Worm (Caenorhabditis elegans): ENCODE data around the gene F56D6.8.

F56D6.8 gene

DNA sequence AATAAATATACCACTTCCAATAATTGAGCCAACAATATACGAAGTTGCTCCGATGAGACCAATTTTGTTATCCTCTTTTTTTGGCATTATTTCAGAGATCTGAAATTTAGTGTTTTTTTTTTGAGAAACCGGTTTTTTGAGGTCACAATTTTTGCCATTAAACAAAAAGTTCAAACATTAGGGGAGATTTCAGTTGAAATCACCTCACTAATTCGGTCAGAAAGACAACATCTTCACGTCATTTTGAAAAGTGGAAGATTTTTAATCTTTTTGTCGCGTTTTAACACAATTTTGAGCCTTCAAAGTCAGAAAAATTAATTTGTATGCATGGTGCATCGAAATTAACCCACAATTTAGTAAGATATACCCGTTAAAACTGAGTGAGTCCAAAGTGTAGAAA is 29.3 kb downstream of the F56D6.8 start, which contains the start of gene aat-8:
Gene aat-8, minus strand, starts transcription at position 101 of the 400 bp plus-strand sequence.
- no peak for TF ChIP-seq fkh-4 (tag; optimal IDR thresholded peaks at IDR 0.05; ENCODE audit: borderline replicate concordance)
- peak; percentile 12 for TF ChIP-seq nhr-85 (tag)

DNA sequence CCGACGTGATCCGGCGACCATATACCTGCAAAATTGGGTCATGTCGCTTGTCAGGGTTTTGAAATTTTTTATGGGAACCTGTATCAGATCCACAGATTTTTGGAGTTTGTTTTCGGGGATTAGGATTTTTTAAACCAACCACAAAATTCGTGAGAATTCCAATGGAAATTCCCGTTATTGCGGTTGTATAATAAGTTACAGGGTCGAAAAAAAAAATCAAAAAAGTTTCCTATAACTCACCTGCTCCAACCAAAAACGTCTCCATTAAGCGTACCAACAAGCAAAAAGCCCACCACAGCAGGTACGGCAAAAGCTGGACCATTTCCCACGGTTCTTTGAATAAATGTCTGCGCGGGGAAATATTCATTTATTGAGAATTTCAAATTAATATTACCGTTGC is 31.3 kb downstream of the F56D6.8 start:
- TF ChIP-seq C16A3.4 (tag; optimal IDR thresholded peaks at IDR 0.05) (no peak), efl-1 (optimal IDR thresholded peaks at IDR 0.05) (no peak), efl-1 (GFP tag; optimal IDR thresholded peaks at IDR 0.05 in 1 of 2) (peak in 1 of 2 experiments; percentile 50)

DNA sequence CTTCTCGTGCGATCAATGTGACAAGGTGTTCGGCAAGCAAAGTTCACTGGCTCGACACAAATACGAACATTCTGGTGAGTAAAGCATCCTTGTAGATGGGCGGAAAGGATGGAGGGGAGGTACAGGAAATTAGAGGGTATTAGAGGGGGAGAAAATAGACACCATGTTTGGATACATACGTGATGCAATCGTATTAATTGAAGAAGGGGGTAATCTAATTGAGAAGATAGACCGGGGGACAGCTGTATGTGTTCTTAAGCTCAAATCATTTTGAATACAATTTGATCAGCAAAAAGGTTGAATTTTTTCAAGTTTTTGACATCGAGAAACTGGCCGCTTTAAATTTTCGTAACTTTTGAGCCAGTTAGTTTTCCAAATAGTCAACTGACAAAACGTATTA is 33.8 kb downstream of the F56D6.8 start:
- TF ChIP-seq C34B4.2 (tag; optimal IDR thresholded peaks at IDR 0.05) (no peak), jun-1 (tag; optimal IDR thresholded peaks at IDR 0.05) (no peak), ceh-82 (tag; optimal IDR thresholded peaks at IDR 0.05) (no peak), lin-13 (GFP tag; optimal IDR thresholded peaks at IDR 0.05) (no peak), fkh-4 (tag; optimal IDR thresholded peaks at IDR 0.05; ENCODE audit: borderline replicate concordance) (no peak)

DNA sequence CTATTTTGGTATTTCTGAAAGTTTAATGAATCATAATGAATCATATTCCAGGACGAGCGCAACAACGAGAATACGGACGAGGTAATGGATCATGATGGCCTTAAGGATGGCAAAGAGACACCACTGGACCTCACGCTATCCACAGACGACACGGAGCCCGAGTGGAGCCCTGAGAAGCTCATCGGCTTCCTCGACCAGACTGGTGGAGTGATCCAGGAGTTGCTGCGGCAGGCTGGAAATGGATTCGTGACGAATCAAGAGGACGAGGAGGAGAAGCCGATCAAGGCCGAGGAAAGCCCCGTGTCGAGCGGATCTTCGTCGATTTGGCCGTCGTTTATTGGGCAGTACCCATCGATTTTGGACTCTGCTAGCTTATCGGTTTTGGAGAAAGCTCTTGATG is 34.7 kb downstream of the F56D6.8 start:
- TF ChIP-seq efl-1 (optimal IDR thresholded peaks at IDR 0.05) (no peak), efl-1 (GFP tag; optimal IDR thresholded peaks at IDR 0.05 in 1 of 2) (peak in 1 of 2 experiments; percentile 75), efl-3 (GFP tag; optimal IDR thresholded peaks at IDR 0.05) (no peak)

DNA sequence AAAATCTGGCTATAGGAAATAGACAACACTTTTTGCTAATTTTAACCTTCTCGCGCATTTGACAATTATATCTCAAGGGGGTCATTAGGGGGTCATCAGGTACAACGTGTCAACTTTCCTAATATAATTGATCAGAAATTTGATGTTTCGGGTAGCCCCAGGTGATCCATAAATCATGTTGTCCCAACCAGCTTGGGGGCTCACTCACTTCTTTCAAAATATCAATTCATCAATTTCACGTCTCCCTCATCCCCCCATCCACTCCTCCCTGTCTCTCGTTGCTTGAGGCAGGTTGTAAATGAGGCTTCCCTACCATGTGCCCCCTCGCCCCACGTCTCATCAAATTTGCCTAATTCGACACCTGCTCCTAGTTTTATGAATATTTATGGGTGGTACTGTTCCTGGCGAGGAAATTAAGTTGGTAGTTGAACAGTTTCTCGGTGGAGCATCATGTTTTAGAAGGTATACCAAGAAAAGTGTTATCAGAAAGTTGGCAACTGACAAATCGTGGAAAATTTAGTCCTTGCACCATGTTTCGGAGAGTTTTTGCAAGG is 36.2 kb downstream of the F56D6.8 start:
- TF ChIP-seq nhr-20 (tag; optimal IDR thresholded peaks at IDR 0.05) = no peak
- TF ChIP-seq vab-15 (tag; optimal IDR thresholded peaks at IDR 0.05) = no peak
- no peak for TF ChIP-seq mab-9 (GFP tag; IDR thresholded peaks at IDR 0.05)
- peak; percentile 41 for TF ChIP-seq tbx-2 (tag; optimal IDR thresholded peaks at IDR 0.05)
- no peak for TF ChIP-seq skn-1 (tag; optimal IDR thresholded peaks at IDR 0.05)
- TF ChIP-seq lin-14 (GFP tag; optimal IDR thresholded peaks at IDR 0.05) = peak; percentile 2
- peak in 1 of 2 experiments; percentile 23 for TF ChIP-seq ztf-11 (tag; optimal IDR thresholded peaks at IDR 0.05)

DNA sequence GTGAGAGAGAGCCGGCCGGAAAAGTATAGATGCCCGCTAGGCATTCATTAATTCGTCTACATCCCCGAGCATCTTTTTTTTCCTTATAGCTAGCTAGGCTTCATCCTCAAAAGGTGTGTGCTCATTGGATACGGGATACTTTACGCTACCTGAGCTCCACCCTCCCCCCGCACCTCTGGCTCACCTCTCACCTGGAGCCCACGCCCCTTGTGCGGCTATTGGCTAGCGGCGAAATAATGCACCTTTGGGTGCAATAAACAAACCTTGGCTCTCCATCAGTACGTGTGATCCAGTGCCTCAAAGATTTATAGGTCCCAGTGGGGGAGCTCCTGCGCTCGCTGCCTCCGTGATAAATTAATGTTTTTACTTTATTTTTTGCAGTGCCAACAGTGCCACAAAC is 38.0 kb downstream of the F56D6.8 start:
- TF ChIP-seq mdl-1 (tag; optimal IDR thresholded peaks at IDR 0.05) (no peak), ama-1 (optimal IDR thresholded peaks at IDR 0.05) (no peak), pax-3 (tag; optimal IDR thresholded peaks at IDR 0.05) (no peak), ceh-88 (GFP tag; IDR thresholded peaks at IDR 0.05) (no peak), nhr-12 (tag; optimal IDR thresholded peaks at IDR 0.05) (no peak), efl-3 (GFP tag; optimal IDR thresholded peaks at IDR 0.05) (no peak), sox-4 (tag; optimal IDR thresholded peaks at IDR 0.05) (no peak), tlp-1 (tag; optimal IDR thresholded peaks at IDR 0.05) (no peak), vab-15 (tag; optimal IDR thresholded peaks at IDR 0.05) (no peak), fkh-10 (GFP tag; optimal IDR thresholded peaks at IDR 0.05) (no peak), ceh-8 (GFP tag; optimal IDR thresholded peaks at IDR 0.05) (no peak), sup-37 (GFP tag; optimal IDR thresholded peaks at IDR 0.05) (no peak), elt-2 (tag; optimal IDR thresholded peaks at IDR 0.05) (no peak), unc-62 (GFP tag; optimal IDR thresholded peaks at IDR 0.05) (no peak), nhr-19 (GFP tag; conservative IDR thresholded peaks at IDR 0.05) (no peak), ces-1 (GFP tag; optimal IDR thresholded peaks at IDR 0.05) (no peak)

DNA sequence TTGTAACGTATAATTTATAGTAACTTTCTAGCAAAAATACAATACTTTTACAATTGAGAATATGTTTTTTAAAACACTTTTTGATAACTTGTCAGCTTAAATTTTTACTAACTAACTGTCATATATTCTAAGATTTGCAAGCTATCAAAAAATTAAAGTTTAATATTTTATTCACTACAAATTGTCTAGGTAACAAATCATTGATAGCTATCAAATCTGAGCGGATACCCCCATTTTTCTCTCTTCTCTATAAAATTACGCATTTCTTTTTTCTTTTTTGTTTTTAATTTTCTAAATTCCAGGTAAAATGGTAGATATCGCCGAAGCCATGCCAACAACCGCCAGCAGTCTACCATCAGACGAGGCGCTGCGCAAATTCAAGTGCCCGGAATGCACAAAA is 38.7 kb downstream of the F56D6.8 start, which contains the start of gene zag-1:
Gene zag-1, plus strand, starts transcription at position 301 of the 400 bp plus-strand sequence.
- no peak for TF ChIP-seq unc-130 (tag; optimal IDR thresholded peaks at IDR 0.05)
- no peak for TF ChIP-seq tbx-2 (tag; optimal IDR thresholded peaks at IDR 0.05)
- TF ChIP-seq jun-1 (tag; optimal IDR thresholded peaks at IDR 0.05) = no peak
- no peak for TF ChIP-seq zip-4 (GFP tag; optimal IDR thresholded peaks at IDR 0.05)
- TF ChIP-seq mep-1 (tag; optimal IDR thresholded peaks at IDR 0.05) = no peak
- TF ChIP-seq lin-13 (GFP tag; optimal IDR thresholded peaks at IDR 0.05) = no peak
- no peak for TF ChIP-seq nhr-76 (tag; optimal IDR thresholded peaks at IDR 0.05)
- TF ChIP-seq nhr-85 (tag) = no peak
- no peak for TF ChIP-seq snpc-4 (tag; optimal IDR thresholded peaks at IDR 0.05)
- no peak for TF ChIP-seq blmp-1 (tag; optimal IDR thresholded peaks at IDR 0.05)
- no peak for TF ChIP-seq mef-2 (tag; optimal IDR thresholded peaks at IDR 0.05)
- TF ChIP-seq ztf-11 (tag; optimal IDR thresholded peaks at IDR 0.05) = no peak
- no peak for TF ChIP-seq dpl-1 (GFP tag; optimal IDR thresholded peaks at IDR 0.05)

All from whole organism, L1 larva.